Fruit fly (Drosophila melanogaster) whole organism, embryonic: Measurements from ENCODE around the gene CG1847.

Experiments used
- Antp ChIP-seq: fragments of 200-800 bp; sonication (Bioruptor generic); optimal IDR thresholded peaks from 3 replicates; lab custom pipeline; 2016; ENCODE audit warnings: missing biosample characterization, missing genetic modification characterization
- Asciz ChIP-seq: fragments of 200-800 bp; sonication (Bioruptor generic); optimal IDR thresholded peaks from 2 replicates; lab custom pipeline; 2017; ENCODE audit warnings: missing biosample characterization, mild to moderate bottlenecking, missing genetic modification characterization, missing genetic modification reagents
- CG10366 ChIP-seq: fragments of 200-800 bp; sonication (Bioruptor generic); IDR thresholded peaks from 2 replicates; pipeline ENCODE4 v1.3.6; 2022; ENCODE audit warnings: missing biosample characterization, missing genetic modification characterization
- CG11398 ChIP-seq: fragments of 200-800 bp; sonication (Bioruptor generic); optimal IDR thresholded peaks from 2 replicates; lab custom pipeline; 2016; ENCODE audit warnings: missing biosample characterization, missing genetic modification characterization
- CG11695 ChIP-seq: fragments of 200-800 bp; sonication (Bioruptor generic); IDR thresholded peaks from 3 replicates; pipeline ENCODE4 v1.3.6; 2022; ENCODE audit warnings: missing biosample characterization, missing genetic modification characterization
- CG11723 ChIP-seq: fragments of 200-800 bp; sonication (Bioruptor generic); optimal IDR thresholded peaks from 2 replicates; lab custom pipeline; 2017; ENCODE audit warnings: missing biosample characterization, mild to moderate bottlenecking, missing genetic modification characterization
- CG12659 ChIP-seq: fragments of 200-800 bp; sonication (Bioruptor generic); optimal IDR thresholded peaks from 3 replicates; lab custom pipeline; 2017; ENCODE audit warnings: mild to moderate bottlenecking, missing biosample characterization, missing genetic modification reagents, missing genetic modification characterization
- CG13296 ChIP-seq: fragments of 200-800 bp; sonication (Bioruptor generic); optimal IDR thresholded peaks from 3 replicates; lab custom pipeline; 2018; ENCODE audit warnings: missing biosample characterization, mild to moderate bottlenecking, missing genetic modification characterization
- CG13624 ChIP-seq: fragments of 200-800 bp; sonication (Bioruptor generic); optimal IDR thresholded peaks from 2 replicates; lab custom pipeline; 2016; ENCODE audit warnings: missing biosample characterization, missing genetic modification characterization
- CG14050 ChIP-seq: fragments of 200-800 bp; sonication (Bioruptor generic); IDR thresholded peaks from 3 replicates; pipeline ENCODE4 v1.3.6; 2022; ENCODE audit warnings: missing biosample characterization, missing genetic modification characterization
- CG15269 ChIP-seq: fragments of 200-800 bp; sonication (Bioruptor generic); optimal IDR thresholded peaks from 2 replicates; lab custom pipeline; 2018; ENCODE audit warnings: missing biosample characterization, mild to moderate bottlenecking, missing genetic modification characterization, moderate library complexity
- CG1603 ChIP-seq: fragments of 200-800 bp; sonication (Bioruptor generic); optimal IDR thresholded peaks from 2 replicates; lab custom pipeline; 2019; ENCODE audit warnings: missing biosample characterization, mild to moderate bottlenecking, missing genetic modification characterization, moderate library complexity
- CG17328 ChIP-seq: fragments of 200-800 bp; sonication (Bioruptor generic); IDR thresholded peaks from 2 replicates; pipeline ENCODE4 v1.3.6; 2022; ENCODE audit warnings: missing biosample characterization, missing genetic modification characterization
- CG17361 ChIP-seq: fragments of 200-800 bp; sonication (Bioruptor generic); IDR thresholded peaks from 3 replicates; pipeline ENCODE4 v1.3.6; 2022; ENCODE audit warnings: missing biosample characterization, missing genetic modification characterization
- CG17912 ChIP-seq: fragments of 200-800 bp; sonication (Bioruptor generic); optimal IDR thresholded peaks from 2 replicates; lab custom pipeline; 2018; ENCODE audit warnings: missing biosample characterization, mild to moderate bottlenecking, missing genetic modification characterization
- CG18599 ChIP-seq: fragments of 200-800 bp; sonication (Bioruptor generic); optimal IDR thresholded peaks from 3 replicates; lab custom pipeline; 2017; ENCODE audit warnings: missing biosample characterization, missing genetic modification characterization, mild to moderate bottlenecking, moderate library complexity, missing genetic modification reagents
- CG2875 ChIP-seq: fragments of 200-800 bp; sonication (Bioruptor generic); optimal IDR thresholded peaks from 2 replicates; lab custom pipeline; 2017; ENCODE audit warnings: missing biosample characterization, mild to moderate bottlenecking, missing genetic modification characterization, missing genetic modification reagents
- CG32767 ChIP-seq: fragments of 200-800 bp; sonication (Bioruptor generic); IDR thresholded peaks from 2 replicates; pipeline ENCODE4 v1.3.6; 2022; ENCODE audit warnings: missing biosample characterization, missing genetic modification characterization
- CG4820 ChIP-seq: fragments of 200-800 bp; sonication (Bioruptor generic); optimal IDR thresholded peaks from 3 replicates; lab custom pipeline; 2016; ENCODE audit warnings: missing biosample characterization, missing genetic modification characterization
- CG5180 ChIP-seq: fragments of 200-800 bp; sonication (Bioruptor generic); optimal IDR thresholded peaks from 3 replicates; lab custom pipeline; 2017; ENCODE audit warnings: missing biosample characterization, missing genetic modification characterization, mild to moderate bottlenecking, moderate library complexity, missing genetic modification reagents
- CG6689 ChIP-seq: fragments of 200-800 bp; sonication (Bioruptor generic); IDR thresholded peaks from 2 replicates; pipeline ENCODE4 v1.3.6; 2022; ENCODE audit warnings: missing biosample characterization, missing genetic modification characterization
- CG6765 ChIP-seq: fragments of 200-800 bp; sonication (Bioruptor generic); optimal IDR thresholded peaks from 3 replicates; lab custom pipeline; 2017; ENCODE audit warnings: missing biosample characterization, mild to moderate bottlenecking, missing genetic modification characterization
- Camta ChIP-seq: fragments of 200-800 bp; sonication (Bioruptor generic); optimal IDR thresholded peaks from 2 replicates; lab custom pipeline; 2016; ENCODE audit warnings: missing biosample characterization, missing genetic modification characterization
- Chrac-16 ChIP-seq: fragments of 200-800 bp; sonication (Bioruptor generic); optimal IDR thresholded peaks from 3 replicates; lab custom pipeline; 2016; ENCODE audit warnings: missing biosample characterization, missing genetic modification characterization
- Ets97D ChIP-seq: fragments of 200-800 bp; sonication (Bioruptor generic); optimal IDR thresholded peaks from 3 replicates; lab custom pipeline; 2016; ENCODE audit warnings: missing biosample characterization, missing genetic modification characterization
- H15 ChIP-seq: fragments of 200-800 bp; sonication (Bioruptor generic); IDR thresholded peaks from 3 replicates; pipeline ENCODE4 v1.3.6; 2022; ENCODE audit warnings: missing biosample characterization, missing genetic modification characterization
- HLH3B ChIP-seq: fragments of 200-800 bp; sonication (Bioruptor generic); IDR thresholded peaks from 2 replicates; pipeline ENCODE4 v1.3.6; 2022; ENCODE audit warnings: missing biosample characterization, missing genetic modification characterization
- Lim3 ChIP-seq: fragments of 200-800 bp; sonication (Bioruptor generic); IDR thresholded peaks from 2 replicates; pipeline ENCODE4 v1.3.6; 2022; ENCODE audit warnings: missing biosample characterization, missing genetic modification characterization
- Mrtf ChIP-seq: fragments of 200-800 bp; sonication (Bioruptor generic); IDR thresholded peaks from 3 replicates; pipeline ENCODE4 v1.3.6; 2022; ENCODE audit warnings: missing biosample characterization, missing genetic modification characterization
- Nf-YA ChIP-seq: fragments of 200-800 bp; sonication (Bioruptor generic); IDR thresholded peaks from 2 replicates; pipeline ENCODE4 v1.3.6; 2022; ENCODE audit warnings: missing biosample characterization, missing genetic modification characterization
- Oaz ChIP-seq: fragments of 200-800 bp; sonication (Bioruptor generic); IDR thresholded peaks from 2 replicates; pipeline ENCODE4 v1.3.6; 2022; ENCODE audit warnings: missing biosample characterization, missing genetic modification characterization
- Opbp ChIP-seq: fragments of 200-800 bp; sonication (Bioruptor generic); IDR thresholded peaks from 3 replicates; pipeline ENCODE4 v1.3.6; 2022; ENCODE audit warnings: missing biosample characterization, missing genetic modification characterization; ENCODE audit not compliant: partially characterized antibody
- Xbp1 ChIP-seq: fragments of 200-800 bp; sonication (Bioruptor generic); optimal IDR thresholded peaks from 3 replicates; lab custom pipeline; 2016; ENCODE audit warnings: missing biosample characterization, mild to moderate bottlenecking, missing genetic modification characterization
- ash1 ChIP-seq: fragments of 200-800 bp; sonication (Bioruptor generic); optimal IDR thresholded peaks from 2 replicates; lab custom pipeline; 2018; ENCODE audit warnings: missing biosample characterization, mild to moderate bottlenecking, missing genetic modification characterization
- caup ChIP-seq: fragments of 200-800 bp; sonication (Bioruptor generic); optimal IDR thresholded peaks from 3 replicates; lab custom pipeline; 2017; ENCODE audit warnings: missing biosample characterization, mild to moderate bottlenecking, missing genetic modification characterization, moderate library complexity; ENCODE audit not compliant: severe bottlenecking
- crc ChIP-seq: fragments of 200-800 bp; sonication (Bioruptor generic); optimal IDR thresholded peaks from 2 replicates; lab custom pipeline; 2016; ENCODE audit warnings: missing biosample characterization, missing genetic modification characterization
- dpn ChIP-seq, 2 experiments: fragments of 200-800 bp; sonication (Bioruptor generic); optimal IDR thresholded peaks; 3 replicates each; lab custom pipeline; 2016; ENCODE audit warnings: missing biosample characterization in 2 of 2, missing genetic modification characterization in 2 of 2
- ind ChIP-seq: fragments of 200-800 bp; sonication (Bioruptor generic); optimal IDR thresholded peaks from 3 replicates; lab custom pipeline; 2016; ENCODE audit warnings: missing biosample characterization, missing genetic modification characterization
- jigr1 ChIP-seq: fragments of 200-800 bp; sonication (Bioruptor generic); IDR thresholded peaks from 3 replicates; pipeline ENCODE4 v1.3.6; 2022; ENCODE audit warnings: missing biosample characterization, missing genetic modification characterization
- lilli ChIP-seq: fragments of 200-800 bp; sonication (Bioruptor generic); optimal IDR thresholded peaks from 3 replicates; lab custom pipeline; 2016; ENCODE audit warnings: missing biosample characterization, missing genetic modification characterization
- nerfin-2 ChIP-seq: fragments of 200-800 bp; sonication (Bioruptor generic); IDR thresholded peaks from 2 replicates; pipeline ENCODE4 v1.3.6; 2022; ENCODE audit warnings: missing biosample characterization, missing genetic modification characterization; ENCODE audit not compliant: partially characterized antibody
- peb ChIP-seq: fragments of 200-800 bp; sonication (Bioruptor generic); IDR thresholded peaks from 2 replicates; pipeline ENCODE4 v1.3.6; 2022; ENCODE audit warnings: missing biosample characterization, missing genetic modification characterization
- pum ChIP-seq: fragments of 200-800 bp; sonication (Bioruptor generic); optimal IDR thresholded peaks from 2 replicates; lab custom pipeline; 2016; ENCODE audit warnings: missing biosample characterization, missing genetic modification characterization
- repo ChIP-seq: fragments of 200-800 bp; sonication (Bioruptor generic); optimal IDR thresholded peaks from 2 replicates; lab custom pipeline; 2016; ENCODE audit warnings: missing biosample characterization, missing genetic modification characterization
- sob ChIP-seq: fragments of 200-800 bp; sonication (Bioruptor generic); IDR thresholded peaks from 2 replicates; pipeline ENCODE4 v1.3.6; 2022; ENCODE audit warnings: missing biosample characterization, missing genetic modification characterization
- tgo ChIP-seq: fragments of 200-800 bp; sonication (Bioruptor generic); IDR thresholded peaks from 3 replicates; pipeline ENCODE4 v1.3.6; 2022; ENCODE audit warnings: missing biosample characterization, missing genetic modification characterization
- unpg ChIP-seq: fragments of 200-800 bp; sonication (Bioruptor generic); optimal IDR thresholded peaks from 3 replicates; lab custom pipeline; 2018; ENCODE audit warnings: missing biosample characterization, mild to moderate bottlenecking, missing genetic modification characterization, moderate library complexity
- vvl ChIP-seq: fragments of 200-800 bp; sonication (Bioruptor generic); IDR thresholded peaks from 2 replicates; pipeline ENCODE4 v1.3.6; 2022; ENCODE audit warnings: missing biosample characterization, missing genetic modification characterization
- wdn ChIP-seq: fragments of 200-800 bp; sonication (Bioruptor generic); IDR thresholded peaks from 2 replicates; pipeline ENCODE4 v1.3.6; 2022; ENCODE audit warnings: missing biosample characterization, missing genetic modification characterization

CG1847 gene

dm6 chrX:11846049-11846718 is 22.8 kb upstream of the CG1847 start, which contains the start of gene CG15740 (continued):
- TF ChIP-seq Mrtf (no peak), CG6765 (GFP tag; lab: Kevin White, UChicago) (no peak), HLH3B (GFP tag; lab: Robert Waterston, UW) (peak; percentile 57), caup (GFP tag; lab: Kevin White, UChicago) (peak; percentile 14), CG15269 (tag; lab: Kevin White, UChicago) (peak; percentile 56), CG10366 (GFP tag; lab: Robert Waterston, UW) (peak; percentile 62), wdn (GFP tag; lab: Robert Waterston, UW) (0 out of 2 replicates have a peak, but pooled peaks have one; percentile 10), CG17361 (GFP tag; lab: Robert Waterston, UW) (peak; percentile 44; the same call in 2 of the 3 replicates), Antp (peak; percentile 40), Ets97D (no peak), Nf-YA (peak; percentile 50; the same call in 1 of the 2 replicates), CG11695 (0 out of 3 replicates have a peak, but pooled peaks have one; percentile 55), H15 (GFP tag; lab: Robert Waterston, UW) (peak; percentile 61; the same call in 1 of the 3 replicates), CG14050 (peak; percentile 29; the same call in 2 of the 3 replicates), CG18599 (GFP tag; lab: Kevin White, UChicago) (peak; percentile 19), Opbp (no peak), crc (GFP tag; lab: Kevin White, UChicago) (no peak), CG11398 (GFP tag; lab: Kevin White, UChicago) (no peak), pum (GFP tag; lab: Kevin White, UChicago) (peak; percentile 46), Xbp1 (GFP tag; lab: Kevin White, UChicago) (peak; percentile 45), repo (GFP tag; lab: Kevin White, UChicago) (no peak), nerfin-2 (no peak), CG5180 (GFP tag; lab: Kevin White, UChicago) (peak; percentile 12), CG1603 (tag; lab: Kevin White, UChicago) (peak; percentile 38), Asciz (peak; percentile 41), CG32767 (peak; percentile 42; the same call in 1 of the 2 replicates), Lim3 (GFP tag; lab: Robert Waterston, UW) (0 out of 2 replicates have a peak, but pooled peaks have one; percentile 10), CG12659 (GFP tag; lab: Kevin White, UChicago) (peak; percentile 5), Chrac-16 (GFP tag; lab: Kevin White, UChicago) (peak; percentile 8), ash1 (no peak), tgo (peak; percentile 45; the same call in 2 of the 3 replicates), CG13296 (GFP tag; lab: Kevin White, UChicago) (peak; percentile 17), CG4820 (peak; percentile 26), CG6689 (GFP tag; lab: Robert Waterston, UW) (peak; percentile 66), unpg (GFP tag; lab: Kevin White, UChicago) (peak; percentile 16), vvl (GFP tag; lab: Robert Waterston, UW) (peak; percentile 52), sob (GFP tag; lab: Robert Waterston, UW) (peak; percentile 25; the same call in 1 of the 2 replicates), dpn (GFP tag; optimal IDR thresholded peaks at IDR 0.05; lab: Kevin White, UChicago) (peak; percentile 28 to 64), peb (no peak), ind (peak; percentile 23), CG17912 (GFP tag; lab: Kevin White, UChicago) (no peak), Camta (GFP tag; lab: Kevin White, UChicago) (peak; percentile 46), Oaz (GFP tag; lab: Robert Waterston, UW) (0 out of 2 replicates have a peak, but pooled peaks have one; percentile 29), CG11723 (no peak), CG2875 (GFP tag; lab: Kevin White, UChicago) (no peak), jigr1 (peak; percentile 21; the same call in 1 of the 3 replicates), CG17328 (GFP tag; lab: Robert Waterston, UW) (peak; percentile 47; the same call in 1 of the 2 replicates), lilli (GFP tag; lab: Kevin White, UChicago) (peak; percentile 9), CG13624 (GFP tag; lab: Kevin White, UChicago) (peak; percentile 26)
